Fruit fly (Drosophila melanogaster) whole organism, embryonic: ENCODE data around the gene Ugt49B2.

Experiments used
- Adf1 ChIP-seq: fragments of 200-800 bp; sonication (Bioruptor generic); IDR thresholded peaks from 2 replicates; pipeline ENCODE4 v1.3.6; 2022; ENCODE audit warnings: missing biosample characterization, missing genetic modification characterization
- Aef1 ChIP-seq: fragments of 200-800 bp; sonication (Bioruptor generic); IDR thresholded peaks from 3 replicates; pipeline ENCODE4 v1.3.6; 2022; ENCODE audit warnings: missing biosample characterization, missing genetic modification characterization
- CG10654 ChIP-seq: fragments of 200-800 bp; sonication (Bioruptor generic); optimal IDR thresholded peaks from 2 replicates; lab custom pipeline; 2016; ENCODE audit warnings: missing biosample characterization, missing genetic modification characterization
- CG11085 ChIP-seq: fragments of 200-800 bp; sonication (Bioruptor generic); IDR thresholded peaks from 2 replicates; pipeline ENCODE4 v1.3.6; 2022; ENCODE audit warnings: missing biosample characterization, missing genetic modification characterization
- CG11247 ChIP-seq: fragments of 200-800 bp; sonication (Bioruptor generic); IDR thresholded peaks from 2 replicates; pipeline ENCODE4 v1.3.6; 2022; ENCODE audit warnings: missing biosample characterization, missing genetic modification characterization
- CG11398 ChIP-seq: fragments of 200-800 bp; sonication (Bioruptor generic); optimal IDR thresholded peaks from 2 replicates; lab custom pipeline; 2016; ENCODE audit warnings: missing biosample characterization, missing genetic modification characterization
- CG11456 ChIP-seq: fragments of 200-800 bp; sonication (Bioruptor generic); IDR thresholded peaks from 3 replicates; pipeline ENCODE4 v1.3.6; 2022; ENCODE audit warnings: missing biosample characterization, missing genetic modification characterization
- CG11695 ChIP-seq: fragments of 200-800 bp; sonication (Bioruptor generic); IDR thresholded peaks from 3 replicates; pipeline ENCODE4 v1.3.6; 2022; ENCODE audit warnings: missing biosample characterization, missing genetic modification characterization
- CG12219 ChIP-seq: fragments of 200-800 bp; sonication (Bioruptor generic); optimal IDR thresholded peaks from 3 replicates; lab custom pipeline; 2018; ENCODE audit warnings: missing biosample characterization, mild to moderate bottlenecking, missing genetic modification characterization
- CG14860 ChIP-seq: fragments of 200-800 bp; sonication (Bioruptor generic); IDR thresholded peaks from 3 replicates; pipeline ENCODE4 v1.3.6; 2022; ENCODE audit warnings: missing biosample characterization, missing genetic modification characterization; ENCODE audit not compliant: partially characterized antibody
- CG15269 ChIP-seq: fragments of 200-800 bp; sonication (Bioruptor generic); optimal IDR thresholded peaks from 2 replicates; lab custom pipeline; 2018; ENCODE audit warnings: missing biosample characterization, mild to moderate bottlenecking, missing genetic modification characterization, moderate library complexity
- CG17912 ChIP-seq: fragments of 200-800 bp; sonication (Bioruptor generic); optimal IDR thresholded peaks from 2 replicates; lab custom pipeline; 2018; ENCODE audit warnings: missing biosample characterization, mild to moderate bottlenecking, missing genetic modification characterization
- CG2712 ChIP-seq: fragments of 200-800 bp; optimal IDR thresholded peaks from 3 replicates; lab custom pipeline; 2019; ENCODE audit warnings: missing biosample characterization, mild to moderate bottlenecking, missing genetic modification characterization, moderate library complexity
- CG31388 ChIP-seq: fragments of 200-800 bp; sonication (Bioruptor generic); optimal IDR thresholded peaks from 2 replicates; lab custom pipeline; 2016; ENCODE audit warnings: missing biosample characterization, missing genetic modification characterization
- CG6272 ChIP-seq: fragments of 200-800 bp; sonication (Bioruptor generic); IDR thresholded peaks from 2 replicates; pipeline ENCODE4 v1.3.6; 2022; ENCODE audit warnings: missing biosample characterization, missing genetic modification characterization
- CG6813 ChIP-seq: fragments of 200-800 bp; sonication (Bioruptor generic); optimal IDR thresholded peaks from 2 replicates; lab custom pipeline; 2017; ENCODE audit warnings: missing biosample characterization, missing genetic modification characterization, mild to moderate bottlenecking, moderate library complexity, missing genetic modification reagents
- CG8089 ChIP-seq: fragments of 200-800 bp; sonication (Bioruptor generic); optimal IDR thresholded peaks from 3 replicates; lab custom pipeline; 2016; ENCODE audit warnings: missing biosample characterization, missing genetic modification characterization
- CG8478 ChIP-seq: fragments of >200 bp; optimal IDR thresholded peaks from 2 replicates; lab custom pipeline; 2018
- Dbx ChIP-seq: fragments of 200-800 bp; sonication (Bioruptor generic); IDR thresholded peaks from 3 replicates; pipeline ENCODE4 v1.3.6; 2022; ENCODE audit warnings: missing biosample characterization, missing genetic modification characterization
- Deaf1 ChIP-seq: fragments of 200-800 bp; optimal IDR thresholded peaks from 3 replicates; lab custom pipeline; 2019; ENCODE audit warnings: missing biosample characterization, mild to moderate bottlenecking, missing genetic modification characterization, moderate library complexity
- Dll ChIP-seq: fragments of 200-800 bp; sonication (Bioruptor generic); IDR thresholded peaks from 4 replicates; pipeline ENCODE4 v1.3.6; 2022; ENCODE audit warnings: missing biosample characterization, missing genetic modification characterization; ENCODE audit not compliant: partially characterized antibody
- E2f1 ChIP-seq: fragments of 200-800 bp; sonication (Bioruptor generic); IDR thresholded peaks from 2 replicates; pipeline ENCODE4 v1.3.6; 2022; ENCODE audit warnings: missing biosample characterization, missing genetic modification characterization
- Gug ChIP-seq: fragments of 200-800 bp; sonication (Bioruptor generic); IDR thresholded peaks from 4 replicates; pipeline ENCODE4 v1.3.6; 2022; ENCODE audit warnings: missing biosample characterization, missing genetic modification characterization
- HLH4C ChIP-seq: fragments of 200-800 bp; sonication (Bioruptor generic); IDR thresholded peaks from 3 replicates; pipeline ENCODE4 v1.3.6; 2022; ENCODE audit warnings: missing biosample characterization, missing genetic modification characterization; ENCODE audit not compliant: partially characterized antibody
- HLHmδ ChIP-seq: fragments of 200-800 bp; sonication (Bioruptor generic); optimal IDR thresholded peaks from 2 replicates; lab custom pipeline; 2018; ENCODE audit warnings: missing biosample characterization, mild to moderate bottlenecking, missing genetic modification characterization, moderate library complexity
- HmgD ChIP-seq: fragments of 200-800 bp; sonication (Bioruptor generic); optimal IDR thresholded peaks from 3 replicates; lab custom pipeline; 2016; ENCODE audit warnings: missing biosample characterization, missing genetic modification characterization
- Hmx ChIP-seq: fragments of 200-800 bp; sonication (Bioruptor generic); optimal IDR thresholded peaks from 2 replicates; lab custom pipeline; 2016; ENCODE audit warnings: missing biosample characterization, missing genetic modification characterization
- Hsf ChIP-seq: fragments of 200-800 bp; sonication (Bioruptor generic); optimal IDR thresholded peaks from 3 replicates; lab custom pipeline; 2016; ENCODE audit warnings: missing biosample characterization, missing genetic modification characterization
- Kr ChIP-seq: fragments of 200-800 bp; sonication (Bioruptor generic); optimal IDR thresholded peaks from 2 replicates; lab custom pipeline; 2017; ENCODE audit warnings: missing biosample characterization, mild to moderate bottlenecking, missing genetic modification characterization
- NC2β ChIP-seq: fragments of 200-800 bp; sonication (Bioruptor generic); optimal IDR thresholded peaks from 2 replicates; lab custom pipeline; 2016; ENCODE audit warnings: missing biosample characterization, missing genetic modification characterization
- NFAT ChIP-seq: fragments of 200-800 bp; sonication (Bioruptor generic); IDR thresholded peaks from 2 replicates; pipeline ENCODE4 v1.3.6; 2022; ENCODE audit warnings: missing biosample characterization, missing genetic modification characterization
- Ravus ChIP-seq: fragments of 200-800 bp; sonication (Bioruptor generic); IDR thresholded peaks from 2 replicates; pipeline ENCODE4 v1.3.6; 2022; ENCODE audit warnings: missing biosample characterization, missing genetic modification characterization
- Tbp ChIP-seq: fragments of >200 bp; optimal IDR thresholded peaks from 2 replicates; lab custom pipeline; 2018; ENCODE audit warnings: missing biosample characterization, missing genetic modification characterization
- YL-1 ChIP-seq: fragments of 200-800 bp; sonication (Bioruptor generic); optimal IDR thresholded peaks from 3 replicates; lab custom pipeline; 2017; ENCODE audit warnings: missing biosample characterization, mild to moderate bottlenecking, missing genetic modification characterization
- ase ChIP-seq: fragments of 200-800 bp; sonication (Bioruptor generic); IDR thresholded peaks from 3 replicates; pipeline ENCODE4 v1.3.6; 2022; ENCODE audit warnings: missing biosample characterization, missing genetic modification characterization
- bowl ChIP-seq: fragments of 200-800 bp; sonication (Bioruptor generic); IDR thresholded peaks from 2 replicates; pipeline ENCODE4 v1.3.6; 2022; ENCODE audit warnings: missing biosample characterization, missing genetic modification characterization
- chm ChIP-seq: fragments of 200-800 bp; sonication (Bioruptor generic); IDR thresholded peaks from 2 replicates; pipeline ENCODE4 v1.3.6; 2022; ENCODE audit warnings: missing biosample characterization, missing genetic modification characterization
- crp ChIP-seq, 2 experiments: fragments of 200-800 bp; sonication (Bioruptor generic); optimal IDR thresholded peaks; 2 replicates in 1 of 2; 3 replicates in 1 of 2; lab custom pipeline; 2017; ENCODE audit warnings: missing biosample characterization in 2 of 2, missing genetic modification characterization in 2 of 2, mild to moderate bottlenecking in 1 of 2, moderate library complexity in 1 of 2
- dati ChIP-seq: fragments of 200-800 bp; sonication (Bioruptor generic); IDR thresholded peaks from 2 replicates; pipeline ENCODE4 v1.3.6; 2022; ENCODE audit warnings: missing biosample characterization, missing genetic modification characterization
- gsb ChIP-seq: fragments of 200-800 bp; sonication (Bioruptor generic); IDR thresholded peaks from 2 replicates; pipeline ENCODE4 v1.3.6; 2022; ENCODE audit warnings: missing biosample characterization, missing genetic modification characterization
- gsb-n ChIP-seq: fragments of 200-800 bp; sonication (Bioruptor generic); optimal IDR thresholded peaks from 3 replicates; lab custom pipeline; 2018; ENCODE audit warnings: missing biosample characterization, mild to moderate bottlenecking, missing genetic modification characterization
- klu ChIP-seq: fragments of 200-800 bp; sonication (Bioruptor generic); IDR thresholded peaks from 2 replicates; pipeline ENCODE4 v1.3.6; 2022; ENCODE audit warnings: missing biosample characterization, missing genetic modification characterization
- lbe ChIP-seq: fragments of 200-800 bp; sonication (Bioruptor generic); optimal IDR thresholded peaks from 2 replicates; lab custom pipeline; 2016; ENCODE audit warnings: missing biosample characterization, mild to moderate bottlenecking, missing genetic modification characterization
- lilli ChIP-seq: fragments of 200-800 bp; sonication (Bioruptor generic); optimal IDR thresholded peaks from 3 replicates; lab custom pipeline; 2016; ENCODE audit warnings: missing biosample characterization, missing genetic modification characterization
- org-1 ChIP-seq: fragments of 200-800 bp; sonication (Bioruptor generic); optimal IDR thresholded peaks from 2 replicates; lab custom pipeline; 2017; ENCODE audit warnings: missing biosample characterization, missing genetic modification characterization
- peb ChIP-seq: fragments of 200-800 bp; sonication (Bioruptor generic); IDR thresholded peaks from 2 replicates; pipeline ENCODE4 v1.3.6; 2022; ENCODE audit warnings: missing biosample characterization, missing genetic modification characterization
- pnt ChIP-seq: fragments of 200-800 bp; sonication (Bioruptor generic); optimal IDR thresholded peaks from 3 replicates; lab custom pipeline; 2016; ENCODE audit warnings: missing biosample characterization, missing genetic modification characterization
- sna ChIP-seq: fragments of 200-800 bp; sonication (Bioruptor generic); IDR thresholded peaks from 2 replicates; pipeline ENCODE4 v1.3.6; 2022; ENCODE audit warnings: missing biosample characterization, missing genetic modification characterization; ENCODE audit not compliant: partially characterized antibody
- ttk ChIP-seq: fragments of 200-800 bp; sonication (Bioruptor generic); IDR thresholded peaks from 2 replicates; pipeline ENCODE4 v2.1.2; 2022; ENCODE audit warnings: missing biosample characterization, missing genetic modification characterization
- tx ChIP-seq: fragments of 200-800 bp; sonication (Bioruptor generic); optimal IDR thresholded peaks from 2 replicates; lab custom pipeline; 2016; ENCODE audit warnings: missing biosample characterization, missing genetic modification characterization
- unc-4 ChIP-seq: fragments of 200-800 bp; sonication (Bioruptor generic); IDR thresholded peaks from 2 replicates; pipeline ENCODE4 v1.3.6; 2022; ENCODE audit warnings: missing biosample characterization, missing genetic modification characterization; ENCODE audit not compliant: partially characterized antibody
- vnd ChIP-seq: fragments of 200-800 bp; sonication (Bioruptor generic); IDR thresholded peaks from 3 replicates; pipeline ENCODE4 v1.3.6; 2022; ENCODE audit warnings: missing biosample characterization, missing genetic modification characterization; ENCODE audit not compliant: partially characterized antibody

Gene Ugt49B2

dm6 chr3R:21365262-21365661 lies 34.3 kb downstream of the Ugt49B2 start (continued):
- TF ChIP-seq ase (GFP tag; lab: Robert Waterston, UW) (peak; percentile 86), dati (GFP tag; lab: Robert Waterston, UW) (peak; percentile 49; the same call in 1 of the 2 replicates), CG6813 (GFP tag; lab: Kevin White, UChicago) (peak; percentile 71), CG17912 (GFP tag; lab: Kevin White, UChicago) (peak; percentile 91), YL-1 (peak; percentile 98), CG11456 (peak; percentile 89), Deaf1 (tag; lab: Kevin White, UChicago) (no peak), ttk (GFP tag; lab: Robert Waterston, UW) (peak; percentile 86), lilli (GFP tag; lab: Kevin White, UChicago) (peak; percentile 98), CG11085 (peak; percentile 93), Tbp (GFP tag; lab: Kevin White, UChicago) (no peak), sna (GFP tag; lab: Robert Waterston, UW) (no peak), CG12219 (GFP tag; lab: Kevin White, UChicago) (peak; percentile 84), CG11398 (GFP tag; lab: Kevin White, UChicago) (peak; percentile 76), CG31388 (GFP tag; lab: Kevin White, UChicago) (peak; percentile 89), bowl (peak; percentile 77), org-1 (peak; percentile 88), HLH4C (no peak), Adf1 (GFP tag; lab: Robert Waterston, UW) (peak; percentile 74), CG6272 (GFP tag; lab: Robert Waterston, UW) (peak; percentile 95), HLHmδ (GFP tag; lab: Kevin White, UChicago) (no peak), crp (GFP tag; optimal IDR thresholded peaks at IDR 0.05; lab: Kevin White, UChicago) (peak in 1 of 2 experiments; percentile 62), Aef1 (GFP tag; lab: Robert Waterston, UW) (peak; percentile 92), gsb (peak; percentile 89), Hmx (GFP tag; lab: Kevin White, UChicago) (peak; percentile 93), HmgD (GFP tag; lab: Kevin White, UChicago) (peak; percentile 72), CG2712 (tag; lab: Kevin White, UChicago) (peak; percentile 97), CG15269 (peak; percentile 96), gsb-n (tag; lab: Kevin White, UChicago) (peak; percentile 87), vnd (no peak), Kr (no peak), lbe (peak; percentile 92), NFAT (peak; percentile 89), Hsf (peak; percentile 98), CG8478 (lab: Kevin White, UChicago) (no peak), Gug (peak; percentile 98), CG11247 (GFP tag; lab: Robert Waterston, UW) (peak; percentile 90), CG14860 (GFP tag; lab: Robert Waterston, UW) (no peak), Dll (GFP tag; lab: Robert Waterston, UW) (no peak), Ravus (peak; percentile 75), NC2β (GFP tag; lab: Kevin White, UChicago) (peak; percentile 88), CG11695 (peak; percentile 92), peb (GFP tag; lab: Robert Waterston, UW) (peak; percentile 85), CG8089 (GFP tag; lab: Kevin White, UChicago) (peak; percentile 88), pnt (GFP tag; lab: Kevin White, UChicago) (peak; percentile 94), chm (no peak), unc-4 (GFP tag; lab: Robert Waterston, UW) (no peak), Dbx (GFP tag; lab: Robert Waterston, UW) (peak; percentile 93), CG10654 (GFP tag; lab: Kevin White, UChicago) (peak; percentile 92), E2f1 (peak; percentile 92), klu (peak; percentile 94), tx (GFP tag; lab: Kevin White, UChicago) (peak; percentile 91)
